In genomic region chrIV:3653420-3653823, ce11 we compare ENCODE assay signal across 4 worm cellular contexts.
A peak's percentile ranks its signal among the peaks of the same experiment; 100 is the strongest.
TF ChIP-seq lines count a peak whose summit lies in the region.

No protein-coding gene starts in this region.

TF ChIP-seq in whole organism, L1 larva, 84 proteins besides CTCF, POLR2A, EP300 and RAD21 (continued from another document and continues in another):
- no peak for TF ChIP-seq ces-1 (GFP tag; optimal IDR thresholded peaks at IDR 0.05; lab: Kevin White, UChicago)
- TF ChIP-seq sptf-1 (tag; optimal IDR thresholded peaks at IDR 0.05; lab: Kevin White, UChicago): no peak
- no peak for TF ChIP-seq zip-4 (GFP tag; optimal IDR thresholded peaks at IDR 0.05; lab: Kevin White, UChicago)
- peak; percentile 14 for TF ChIP-seq xbp-1 (tag; optimal IDR thresholded peaks at IDR 0.05; lab: Kevin White, UChicago)
- TF ChIP-seq nhr-84 (tag; optimal IDR thresholded peaks at IDR 0.05; lab: Kevin White, UChicago): no peak
- TF ChIP-seq C16A3.4 (tag; optimal IDR thresholded peaks at IDR 0.05; lab: Kevin White, UChicago): peak; percentile 52
- TF ChIP-seq nhr-77 (tag; optimal IDR thresholded peaks at IDR 0.05; lab: Kevin White, UChicago): no peak
- no peak for TF ChIP-seq sox-4 (tag; optimal IDR thresholded peaks at IDR 0.05; lab: Kevin White, UChicago)
- TF ChIP-seq C34B4.2 (tag; optimal IDR thresholded peaks at IDR 0.05; lab: Kevin White, UChicago): no peak
- peak; percentile 54 for TF ChIP-seq rnt-1 (tag; optimal IDR thresholded peaks at IDR 0.05; lab: Kevin White, UChicago)
- peak in 1 of 2 experiments; percentile 91 for TF ChIP-seq mdl-1 (tag; optimal IDR thresholded peaks at IDR 0.05; lab: Kevin White, UChicago)
- TF ChIP-seq grh-1 (GFP tag; IDR thresholded peaks at IDR 0.05; lab: Robert Waterston, UW): peak; percentile 71
- peak; percentile 47 for TF ChIP-seq ama-1 (optimal IDR thresholded peaks at IDR 0.05; lab: Kevin White, UChicago)
- TF ChIP-seq pqm-1 (tag; optimal IDR thresholded peaks at IDR 0.05; lab: Kevin White, UChicago): no peak
- no peak for TF ChIP-seq unc-62 (GFP tag; optimal IDR thresholded peaks at IDR 0.05; lab: Kevin White, UChicago)
- TF ChIP-seq fkh-4 (tag; optimal IDR thresholded peaks at IDR 0.05; lab: Kevin White, UChicago; ENCODE audit: borderline replicate concordance): no peak
- peak; percentile 50 for TF ChIP-seq irx-1 (tag; optimal IDR thresholded peaks at IDR 0.05; lab: Kevin White, UChicago)
- peak; percentile 67 to 79 for TF ChIP-seq efl-1 (optimal IDR thresholded peaks at IDR 0.05; lab: Kevin White, UChicago)
- peak in 1 of 2 experiments; percentile 84 for TF ChIP-seq efl-1 (GFP tag; optimal IDR thresholded peaks at IDR 0.05 in 1 of 2; lab: Kevin White, UChicago)
- TF ChIP-seq dsc-1 (tag; optimal IDR thresholded peaks at IDR 0.05; lab: Kevin White, UChicago): no peak
- TF ChIP-seq Y116A8C.19 (tag; optimal IDR thresholded peaks at IDR 0.05; lab: Kevin White, UChicago; ENCODE audit: borderline replicate concordance): no peak
- peak in 5 of 6 experiments; percentile 46 to 94 (median 85) for TF ChIP-seq elt-3 (tag; optimal IDR thresholded peaks at IDR 0.05; lab: Kevin White, UChicago)
- peak; percentile 99 for TF ChIP-seq nhr-85 (tag; lab: Kevin White, UChicago)
- TF ChIP-seq fkh-10 (GFP tag; optimal IDR thresholded peaks at IDR 0.05; lab: Kevin White, UChicago): no peak
- TF ChIP-seq aly-2 (tag; optimal IDR thresholded peaks at IDR 0.05; lab: Kevin White, UChicago): no peak
- TF ChIP-seq ceh-88 (GFP tag; IDR thresholded peaks at IDR 0.05; lab: Robert Waterston, UW): no peak
- no peak for TF ChIP-seq lin-15B (tag; optimal IDR thresholded peaks at IDR 0.05; lab: Kevin White, UChicago)
- no peak for TF ChIP-seq isw-1 (GFP tag; IDR thresholded peaks at IDR 0.05; lab: Robert Waterston, UW)
- no peak for TF ChIP-seq F16B12.6 (tag; optimal IDR thresholded peaks at IDR 0.05; lab: Kevin White, UChicago)
- no peak for TF ChIP-seq pax-3 (tag; optimal IDR thresholded peaks at IDR 0.05; lab: Kevin White, UChicago)
- TF ChIP-seq jun-1 (tag; optimal IDR thresholded peaks at IDR 0.05; lab: Kevin White, UChicago): peak; percentile 3
- no peak for TF ChIP-seq unc-86 (tag; optimal IDR thresholded peaks at IDR 0.05; lab: Kevin White, UChicago)
- no peak for TF ChIP-seq ceh-82 (tag; optimal IDR thresholded peaks at IDR 0.05; lab: Kevin White, UChicago)
- no peak for TF ChIP-seq ceh-8 (GFP tag; optimal IDR thresholded peaks at IDR 0.05; lab: Kevin White, UChicago)

TF ChIP-seq in whole organism, L2 larva, 48 proteins besides CTCF, POLR2A, EP300 and RAD21 (continued from another document):
- TF ChIP-seq blmp-1 (tag; optimal IDR thresholded peaks at IDR 0.05; lab: Kevin White, UChicago; ENCODE audit: insufficient read depth) (peak; percentile 38), peb-1 (tag; optimal IDR thresholded peaks at IDR 0.05; lab: Kevin White, UChicago) (no peak), dmd-4 (tag; optimal IDR thresholded peaks at IDR 0.05; lab: Kevin White, UChicago) (no peak), ztf-11 (tag; optimal IDR thresholded peaks at IDR 0.05; lab: Kevin White, UChicago) (no peak), ceh-16 (tag; optimal IDR thresholded peaks at IDR 0.05; lab: Kevin White, UChicago) (no peak), lin-13 (GFP tag; optimal IDR thresholded peaks at IDR 0.05; lab: Kevin White, UChicago) (no peak), lin-11 (tag; optimal IDR thresholded peaks at IDR 0.05; lab: Kevin White, UChicago) (no peak), nhr-77 (tag; optimal IDR thresholded peaks at IDR 0.05; lab: Kevin White, UChicago) (no peak), gmeb-1 (tag; optimal IDR thresholded peaks at IDR 0.05; lab: Kevin White, UChicago) (peak; percentile 70), nhr-6 (tag; optimal IDR thresholded peaks at IDR 0.05; lab: Kevin White, UChicago) (no peak), mbf-1 (tag; optimal IDR thresholded peaks at IDR 0.05; lab: Kevin White, UChicago) (no peak), nhr-25 (tag; optimal IDR thresholded peaks at IDR 0.05; lab: Kevin White, UChicago) (peak; percentile 89), nhr-12 (tag; optimal IDR thresholded peaks at IDR 0.05; lab: Kevin White, UChicago) (no peak), alr-1 (tag; optimal IDR thresholded peaks at IDR 0.05; lab: Kevin White, UChicago) (no peak), nhr-237 (tag; optimal IDR thresholded peaks at IDR 0.05; lab: Kevin White, UChicago) (no peak), unc-39 (tag; optimal IDR thresholded peaks at IDR 0.05; lab: Kevin White, UChicago) (no peak), mab-5 (tag; optimal IDR thresholded peaks at IDR 0.05; lab: Kevin White, UChicago) (no peak), nhr-21 (tag; optimal IDR thresholded peaks at IDR 0.05; lab: Kevin White, UChicago) (peak; percentile 94), F13H6.1 (tag; optimal IDR thresholded peaks at IDR 0.05; lab: Kevin White, UChicago) (peak; percentile 64), crh-2 (tag; optimal IDR thresholded peaks at IDR 0.05; lab: Kevin White, UChicago) (peak; percentile 64), C34F6.9 (tag; optimal IDR thresholded peaks at IDR 0.05; lab: Kevin White, UChicago) (no peak), sem-4 (tag; optimal IDR thresholded peaks at IDR 0.05; lab: Kevin White, UChicago) (no peak), skn-1 (tag; optimal IDR thresholded peaks at IDR 0.05; lab: Kevin White, UChicago) (no peak), elt-1 (tag; optimal IDR thresholded peaks at IDR 0.05; lab: Kevin White, UChicago) (no peak), snpc-4 (tag; optimal IDR thresholded peaks at IDR 0.05; lab: Kevin White, UChicago) (no peak), lsy-2 (tag; optimal IDR thresholded peaks at IDR 0.05; lab: Kevin White, UChicago) (peak in 1 of 2 experiments; percentile 84), nhr-23 (tag; optimal IDR thresholded peaks at IDR 0.05; lab: Kevin White, UChicago) (no peak), R02D3.7 (tag; optimal IDR thresholded peaks at IDR 0.05; lab: Kevin White, UChicago) (no peak), unc-62 (GFP tag; optimal IDR thresholded peaks at IDR 0.05; lab: Kevin White, UChicago) (no peak), sma-9 (GFP tag; optimal IDR thresholded peaks at IDR 0.05; lab: Kevin White, UChicago) (peak; percentile 96), sma-9 (tag; optimal IDR thresholded peaks at IDR 0.05; lab: Kevin White, UChicago) (no peak), nhr-129 (tag; optimal IDR thresholded peaks at IDR 0.05; lab: Kevin White, UChicago) (peak; percentile 67)

TF ChIP-seq in whole organism, L3 larva, 47 proteins besides CTCF, POLR2A, EP300 and RAD21 (continued from another document):
- TF ChIP-seq mml-1 (tag; optimal IDR thresholded peaks at IDR 0.05; lab: Kevin White, UChicago): peak; percentile 7
- no peak for TF ChIP-seq hmg-11 (tag; optimal IDR thresholded peaks at IDR 0.05; lab: Kevin White, UChicago)
- peak; percentile 68 for TF ChIP-seq nhr-25 (tag; optimal IDR thresholded peaks at IDR 0.05; lab: Kevin White, UChicago)
- TF ChIP-seq R02D3.7 (tag; optimal IDR thresholded peaks at IDR 0.05; lab: Kevin White, UChicago): peak; percentile 27
- TF ChIP-seq nhr-11 (tag; optimal IDR thresholded peaks at IDR 0.05; lab: Kevin White, UChicago): no peak
- TF ChIP-seq eor-1 (tag; optimal IDR thresholded peaks at IDR 0.05; lab: Kevin White, UChicago): no peak
- no peak for TF ChIP-seq unc-39 (tag; optimal IDR thresholded peaks at IDR 0.05; lab: Kevin White, UChicago)
- peak; percentile 47 for TF ChIP-seq ceh-28 (tag; optimal IDR thresholded peaks at IDR 0.05; lab: Kevin White, UChicago)
- no peak for TF ChIP-seq sea-2 (GFP tag; optimal IDR thresholded peaks at IDR 0.05; lab: Kevin White, UChicago)
- peak; percentile 47 for TF ChIP-seq pha-4 (tag; optimal IDR thresholded peaks at IDR 0.05; lab: Kevin White, UChicago)
- TF ChIP-seq ZK546.5 (tag; optimal IDR thresholded peaks at IDR 0.05; lab: Kevin White, UChicago): no peak
- TF ChIP-seq tbx-2 (tag; optimal IDR thresholded peaks at IDR 0.05; lab: Kevin White, UChicago): peak; percentile 5
- no peak for TF ChIP-seq fkh-10 (GFP tag; optimal IDR thresholded peaks at IDR 0.05; lab: Kevin White, UChicago)

TF ChIP-seq in whole organism, L4 larva, 104 proteins besides CTCF, POLR2A, EP300 and RAD21 (continued from another document):
- TF ChIP-seq php-3 (GFP tag; IDR thresholded peaks at IDR 0.05; lab: Robert Waterston, UW): peak; percentile 68
- no peak for TF ChIP-seq sdz-12 (GFP tag; optimal IDR thresholded peaks at IDR 0.05; lab: Kevin White, UChicago)
- no peak for TF ChIP-seq set-16 (GFP tag; IDR thresholded peaks at IDR 0.05; lab: Robert Waterston, UW)
- TF ChIP-seq aha-1 (tag; lab: Kevin White, UChicago): peak; percentile 52
- peak; percentile 68 for TF ChIP-seq dmd-6 (GFP tag; IDR thresholded peaks at IDR 0.05; lab: Robert Waterston, UW)
- TF ChIP-seq ZK546.5 (tag; optimal IDR thresholded peaks at IDR 0.05; lab: Kevin White, UChicago): no peak
- peak; percentile 45 to 82 for TF ChIP-seq lsy-2 (tag; optimal IDR thresholded peaks at IDR 0.05; lab: Kevin White, UChicago)
- no peak for TF ChIP-seq pha-4 (GFP tag; IDR thresholded peaks at IDR 0.05; lab: Robert Waterston, UW)
- TF ChIP-seq pha-4 (tag; optimal IDR thresholded peaks at IDR 0.05; lab: Kevin White, UChicago): peak; percentile 37
- TF ChIP-seq nhr-11 (tag; optimal IDR thresholded peaks at IDR 0.05; lab: Kevin White, UChicago): peak; percentile 31
- TF ChIP-seq hlh-11 (tag; optimal IDR thresholded peaks at IDR 0.05; lab: Kevin White, UChicago): peak; percentile 92
- no peak for TF ChIP-seq zfp-2 (tag; optimal IDR thresholded peaks at IDR 0.05; lab: Kevin White, UChicago)
- TF ChIP-seq zag-1 (tag; optimal IDR thresholded peaks at IDR 0.05; lab: Kevin White, UChicago): no peak
- peak; percentile 94 for TF ChIP-seq nhr-28 (tag; optimal IDR thresholded peaks at IDR 0.05; lab: Kevin White, UChicago)
- peak; percentile 82 for TF ChIP-seq nhr-10 (tag; optimal IDR thresholded peaks at IDR 0.05; lab: Kevin White, UChicago)
- TF ChIP-seq ceh-20 (GFP tag; IDR thresholded peaks at IDR 0.05; lab: Robert Waterston, UW): no peak
- peak; percentile 24 for TF ChIP-seq mep-1 (tag; optimal IDR thresholded peaks at IDR 0.05; lab: Kevin White, UChicago)
- no peak for TF ChIP-seq nhr-111 (GFP tag; optimal IDR thresholded peaks at IDR 0.05; lab: Kevin White, UChicago)
- no peak for TF ChIP-seq duxl-1 (tag; optimal IDR thresholded peaks at IDR 0.05; lab: Kevin White, UChicago; ENCODE audit: poor library complexity)
- TF ChIP-seq cey-2 (tag; optimal IDR thresholded peaks at IDR 0.05; lab: Kevin White, UChicago; ENCODE audit: borderline replicate concordance, insufficient read depth): peak; percentile 71
- peak; percentile 29 for TF ChIP-seq nhr-77 (tag; optimal IDR thresholded peaks at IDR 0.05; lab: Kevin White, UChicago)
- TF ChIP-seq mes-2 (tag; optimal IDR thresholded peaks at IDR 0.05; lab: Kevin White, UChicago; ENCODE audit: poor library complexity, severe bottlenecking): peak; percentile 11
- no peak for TF ChIP-seq madf-5 (GFP tag; IDR thresholded peaks at IDR 0.05; lab: Robert Waterston, UW)
- peak; percentile 55 to 81 for TF ChIP-seq mdl-1 (tag; optimal IDR thresholded peaks at IDR 0.05; lab: Kevin White, UChicago)
- TF ChIP-seq daf-8 (GFP tag; IDR thresholded peaks at IDR 0.05; lab: Robert Waterston, UW): no peak
- TF ChIP-seq mxl-2 (GFP tag; conservative IDR thresholded peaks at IDR 0.05; lab: Robert Waterston, UW): peak; percentile 79; the same call in 1 of the 2 replicates
- TF ChIP-seq hlh-30 (tag; optimal IDR thresholded peaks at IDR 0.05; lab: Kevin White, UChicago; ENCODE audit: insufficient read depth): peak; percentile 77
- no peak for TF ChIP-seq skn-1 (tag; optimal IDR thresholded peaks at IDR 0.05; lab: Kevin White, UChicago)
